Fruit fly (Drosophila melanogaster) whole organism, prepupa: ENCODE results near the gene Es2.

Source experiments
- Blimp-1 ChIP-seq: fragments of 200-800 bp; sonication (Bioruptor generic); optimal IDR thresholded peaks from 3 replicates; lab custom pipeline; 2017; ENCODE audit warnings: missing biosample characterization, missing genetic modification characterization, mild to moderate bottlenecking, moderate library complexity, missing genetic modification reagents
- CG10631 ChIP-seq: fragments of 200-800 bp; sonication (Bioruptor generic); optimal IDR thresholded peaks from 2 replicates; lab custom pipeline; 2016; ENCODE audit warnings: missing biosample characterization, missing genetic modification characterization
- CG10669 ChIP-seq: fragments of 200-800 bp; sonication (Bioruptor generic); optimal IDR thresholded peaks from 3 replicates; lab custom pipeline; 2018; ENCODE audit warnings: missing biosample characterization, mild to moderate bottlenecking, missing genetic modification characterization, moderate library complexity
- CG11294 ChIP-seq: fragments of 200-800 bp; sonication (Bioruptor generic); IDR thresholded peaks from 2 replicates; pipeline ENCODE4 v1.3.6; 2022; ENCODE audit warnings: missing biosample characterization, missing genetic modification characterization
- CG11762 ChIP-seq: fragments of 200-800 bp; sonication (Bioruptor generic); optimal IDR thresholded peaks from 3 replicates; lab custom pipeline; 2016; ENCODE audit warnings: missing biosample characterization, missing genetic modification characterization; ENCODE audit not compliant: insufficient read depth
- CG15336 ChIP-seq: fragments of 200-800 bp; sonication (Bioruptor generic); IDR thresholded peaks from 2 replicates; pipeline ENCODE4 v1.3.6; 2022; ENCODE audit warnings: missing biosample characterization, missing genetic modification characterization
- CG1621 ChIP-seq: fragments of 200-800 bp; sonication (Bioruptor generic); optimal IDR thresholded peaks from 3 replicates; lab custom pipeline; 2018; ENCODE audit warnings: missing biosample characterization, mild to moderate bottlenecking, missing genetic modification characterization
- CG16779 ChIP-seq: fragments of 200-800 bp; sonication (Bioruptor generic); optimal IDR thresholded peaks from 3 replicates; lab custom pipeline; 2017; ENCODE audit warnings: missing biosample characterization, mild to moderate bottlenecking, missing genetic modification characterization
- CG3032 ChIP-seq: fragments of 200-800 bp; optimal IDR thresholded peaks from 2 replicates; lab custom pipeline; 2019; ENCODE audit warnings: missing biosample characterization, mild to moderate bottlenecking, missing genetic modification characterization, moderate library complexity
- CG34406 ChIP-seq: fragments of 200-800 bp; sonication (Bioruptor generic); optimal IDR thresholded peaks from 3 replicates; lab custom pipeline; 2016; ENCODE audit warnings: missing biosample characterization, missing genetic modification characterization
- CG3919 ChIP-seq: fragments of 200-800 bp; sonication (Bioruptor generic); optimal IDR thresholded peaks from 3 replicates; lab custom pipeline; 2016; ENCODE audit warnings: missing biosample characterization, missing genetic modification characterization
- CG4318 ChIP-seq: fragments of 200-800 bp; sonication (Bioruptor generic); optimal IDR thresholded peaks from 3 replicates; lab custom pipeline; 2017; ENCODE audit warnings: missing biosample characterization, mild to moderate bottlenecking, missing genetic modification characterization
- CG6163 ChIP-seq: fragments of 200-800 bp; sonication (Bioruptor generic); IDR thresholded peaks from 3 replicates; pipeline ENCODE4 v1.3.6; 2022; ENCODE audit warnings: missing biosample characterization, missing genetic modification characterization
- CG6276 ChIP-seq: fragments of 200-800 bp; sonication (Bioruptor generic); optimal IDR thresholded peaks from 2 replicates; lab custom pipeline; 2017; ENCODE audit warnings: missing biosample characterization, mild to moderate bottlenecking, missing genetic modification characterization
- CG6792 ChIP-seq: fragments of 200-800 bp; sonication (Bioruptor generic); optimal IDR thresholded peaks from 3 replicates; lab custom pipeline; 2016; ENCODE audit warnings: missing biosample characterization, missing genetic modification characterization
- CG6808 ChIP-seq: fragments of 200-800 bp; sonication (Bioruptor generic); optimal IDR thresholded peaks from 3 replicates; lab custom pipeline; 2017; ENCODE audit warnings: missing biosample characterization, missing genetic modification characterization, mild to moderate bottlenecking, moderate library complexity, missing genetic modification reagents
- CG6854 ChIP-seq: fragments of 200-800 bp; sonication (Bioruptor generic); optimal IDR thresholded peaks from 2 replicates; lab custom pipeline; 2017; ENCODE audit warnings: missing biosample characterization, mild to moderate bottlenecking, missing genetic modification characterization
- CG7368 ChIP-seq: fragments of 200-800 bp; sonication (Bioruptor generic); optimal IDR thresholded peaks from 3 replicates; lab custom pipeline; 2016; ENCODE audit warnings: missing biosample characterization, missing genetic modification characterization
- CG8119 ChIP-seq: fragments of 200-800 bp; sonication (Bioruptor generic); IDR thresholded peaks from 3 replicates; pipeline ENCODE4 v1.3.6; 2022; ENCODE audit warnings: missing biosample characterization, missing genetic modification characterization
- CG8319 ChIP-seq: fragments of 200-800 bp; sonication (Bioruptor generic); optimal IDR thresholded peaks from 3 replicates; lab custom pipeline; 2016; ENCODE audit warnings: missing biosample characterization, missing genetic modification characterization
- CG9139 ChIP-seq: fragments of 200-800 bp; sonication (Bioruptor generic); optimal IDR thresholded peaks from 3 replicates; lab custom pipeline; 2017; ENCODE audit warnings: missing biosample characterization, mild to moderate bottlenecking, missing genetic modification characterization
- Eip75B ChIP-seq: fragments of 200-800 bp; sonication (Bioruptor generic); optimal IDR thresholded peaks from 3 replicates; lab custom pipeline; 2016; ENCODE audit warnings: missing biosample characterization, missing genetic modification characterization
- Eip78C ChIP-seq: fragments of 200-800 bp; sonication (Bioruptor generic); peaks from one replicate; lab custom pipeline; 2016; ENCODE audit warnings: missing biosample characterization, missing genetic modification characterization
- Eip93F ChIP-seq: fragments of 200-800 bp; sonication (Bioruptor generic); optimal IDR thresholded peaks from 2 replicates; lab custom pipeline; 2016; ENCODE audit warnings: missing biosample characterization, mild to moderate bottlenecking, missing genetic modification characterization
- Ets21C ChIP-seq: fragments of 200-800 bp; sonication (Bioruptor generic); optimal IDR thresholded peaks from 3 replicates; lab custom pipeline; 2016; ENCODE audit warnings: missing biosample characterization, missing genetic modification characterization
- Ets96B ChIP-seq: fragments of 200-800 bp; optimal IDR thresholded peaks from 2 replicates; lab custom pipeline; 2019; ENCODE audit warnings: missing biosample characterization, mild to moderate bottlenecking, missing genetic modification characterization, moderate library complexity
- Gug ChIP-seq: fragments of 200-800 bp; sonication (Bioruptor generic); IDR thresholded peaks from 2 replicates; pipeline ENCODE4 v1.3.6; 2022; ENCODE audit warnings: missing biosample characterization, missing genetic modification characterization
- Hr38 ChIP-seq: sonication (Bioruptor generic); optimal IDR thresholded peaks from 2 replicates; lab custom pipeline; 2016; ENCODE audit warnings: missing biosample characterization, missing genetic modification characterization
- Hr39 ChIP-seq: fragments of 200-800 bp; sonication (Bioruptor generic); optimal IDR thresholded peaks from 2 replicates; lab custom pipeline; 2016; ENCODE audit warnings: missing biosample characterization, missing genetic modification characterization
- Hr4 ChIP-seq: fragments of 200-800 bp; sonication (Bioruptor generic); optimal IDR thresholded peaks from 3 replicates; lab custom pipeline; 2016; ENCODE audit warnings: missing biosample characterization, missing genetic modification characterization
- Lpt ChIP-seq: fragments of 200-800 bp; sonication (Bioruptor generic); optimal IDR thresholded peaks from 3 replicates; lab custom pipeline; 2016; ENCODE audit warnings: missing biosample characterization, missing genetic modification characterization
- Met ChIP-seq: fragments of 200-800 bp; sonication (Bioruptor generic); optimal IDR thresholded peaks from 3 replicates; lab custom pipeline; 2016; ENCODE audit warnings: missing biosample characterization, missing genetic modification characterization
- OdsH ChIP-seq: fragments of 200-800 bp; sonication (Bioruptor generic); optimal IDR thresholded peaks from 3 replicates; lab custom pipeline; 2016; ENCODE audit warnings: missing biosample characterization, missing genetic modification characterization
- Sox102F ChIP-seq: fragments of 200-800 bp; sonication (Bioruptor generic); optimal IDR thresholded peaks from 2 replicates; lab custom pipeline; 2016; ENCODE audit warnings: missing biosample characterization, mild to moderate bottlenecking, missing genetic modification characterization
- Sox14 ChIP-seq: fragments of 200-800 bp; sonication (Bioruptor generic); optimal IDR thresholded peaks from 3 replicates; lab custom pipeline; 2016; ENCODE audit warnings: missing biosample characterization, missing genetic modification characterization
- Sox15 ChIP-seq: fragments of 200-800 bp; sonication (Bioruptor generic); optimal IDR thresholded peaks from 3 replicates; lab custom pipeline; 2016; ENCODE audit warnings: missing biosample characterization, missing genetic modification characterization
- achi ChIP-seq: fragments of 200-800 bp; sonication (Bioruptor generic); optimal IDR thresholded peaks from 3 replicates; lab custom pipeline; 2016; ENCODE audit warnings: missing biosample characterization, missing genetic modification characterization
- acj6 ChIP-seq: fragments of 200-800 bp; sonication (Bioruptor generic); optimal IDR thresholded peaks from 3 replicates; lab custom pipeline; 2016; ENCODE audit warnings: missing biosample characterization, missing genetic modification characterization
- cyc ChIP-seq: fragments of 200-800 bp; sonication (Bioruptor generic); optimal IDR thresholded peaks from 3 replicates; lab custom pipeline; 2016; ENCODE audit warnings: missing biosample characterization, missing genetic modification characterization
- dac ChIP-seq: fragments of 200-800 bp; sonication (Bioruptor generic); optimal IDR thresholded peaks from 2 replicates; lab custom pipeline; 2017; ENCODE audit warnings: missing biosample characterization, mild to moderate bottlenecking, missing genetic modification characterization
- dsx ChIP-seq: fragments of 200-800 bp; optimal IDR thresholded peaks from 3 replicates; lab custom pipeline; 2019; ENCODE audit warnings: missing biosample characterization, mild to moderate bottlenecking, missing genetic modification characterization, moderate library complexity; ENCODE audit not compliant: poor library complexity, severe bottlenecking
- eg ChIP-seq: fragments of 200-800 bp; sonication (Bioruptor generic); IDR thresholded peaks from 3 replicates; pipeline ENCODE4 v1.3.6; 2022; ENCODE audit warnings: missing biosample characterization, missing genetic modification characterization
- esn ChIP-seq: fragments of 200-800 bp; sonication (Bioruptor generic); optimal IDR thresholded peaks from 2 replicates; lab custom pipeline; 2016; ENCODE audit warnings: missing biosample characterization, mild to moderate bottlenecking, missing genetic modification characterization, moderate library complexity
- fd59A ChIP-seq: fragments of 200-800 bp; sonication (Bioruptor generic); optimal IDR thresholded peaks from 2 replicates; lab custom pipeline; 2017; ENCODE audit warnings: missing biosample characterization, mild to moderate bottlenecking, missing genetic modification characterization, missing genetic modification reagents
- fd85E ChIP-seq: fragments of 200-800 bp; sonication (Bioruptor generic); optimal IDR thresholded peaks from 3 replicates; lab custom pipeline; 2016; ENCODE audit warnings: missing biosample characterization, missing genetic modification characterization
- fkh ChIP-seq: fragments of 200-800 bp; sonication (Bioruptor generic); optimal IDR thresholded peaks from 3 replicates; lab custom pipeline; 2017; ENCODE audit warnings: missing biosample characterization, mild to moderate bottlenecking, missing genetic modification characterization, moderate library complexity
- lz ChIP-seq: fragments of 200-800 bp; sonication (Bioruptor generic); optimal IDR thresholded peaks from 3 replicates; lab custom pipeline; 2016; ENCODE audit warnings: missing biosample characterization, missing genetic modification characterization
- net ChIP-seq: fragments of 200-800 bp; sonication (Bioruptor generic); optimal IDR thresholded peaks from 3 replicates; lab custom pipeline; 2016; ENCODE audit warnings: missing biosample characterization, missing genetic modification characterization
- pdm3 ChIP-seq: fragments of 200-800 bp; sonication (Bioruptor generic); optimal IDR thresholded peaks from 3 replicates; lab custom pipeline; 2016; ENCODE audit warnings: missing biosample characterization, missing genetic modification characterization
- salr ChIP-seq, 2 experiments: fragments of 200-800 bp; sonication (Bioruptor generic); optimal IDR thresholded peaks; 3 replicates each; lab custom pipeline; 2016 to 2018; ENCODE audit warnings: missing biosample characterization in 2 of 2, missing genetic modification characterization in 2 of 2, mild to moderate bottlenecking in 1 of 2
- spab ChIP-seq: fragments of 200-800 bp; sonication (Bioruptor generic); optimal IDR thresholded peaks from 2 replicates; lab custom pipeline; 2017; ENCODE audit warnings: missing biosample characterization, mild to moderate bottlenecking, missing genetic modification characterization, missing genetic modification reagents
- ss ChIP-seq, 2 experiments: fragments of 200-800 bp; sonication (Bioruptor generic); optimal IDR thresholded peaks; 2 replicates in 1 of 2; 3 replicates in 1 of 2; lab custom pipeline; 2017 to 2018; ENCODE audit warnings: mild to moderate bottlenecking in 2 of 2, missing biosample characterization in 2 of 2, missing genetic modification characterization in 2 of 2, moderate library complexity in 1 of 2
- topi ChIP-seq: fragments of 200-800 bp; sonication (Bioruptor generic); optimal IDR thresholded peaks from 3 replicates; lab custom pipeline; 2016; ENCODE audit warnings: missing biosample characterization, missing genetic modification characterization

The Es2 gene

DNA sequence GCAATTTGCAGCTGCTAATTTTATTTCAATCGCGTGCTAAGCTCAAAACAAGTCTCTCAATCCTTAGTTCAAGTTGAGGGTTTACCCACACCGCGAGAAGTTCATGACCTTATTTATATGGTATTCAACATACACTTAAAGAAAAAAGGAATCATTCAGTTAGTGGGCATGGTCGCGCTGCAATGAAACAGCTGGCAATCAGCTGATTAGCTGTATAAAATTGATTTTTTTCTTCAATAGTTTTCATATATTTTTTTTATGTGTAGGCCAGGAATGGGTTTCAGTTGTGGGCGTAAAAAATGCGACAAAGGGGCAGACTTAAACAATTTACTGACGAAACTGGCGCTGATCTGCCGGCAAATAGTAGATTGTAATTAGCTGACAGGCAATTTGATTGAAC, 37.9 kb downstream of the Es2 start:
- TF ChIP-seq CG9139 (no peak), Hr4 (GFP tag; lab: Kevin White, UChicago) (peak; percentile 18), CG4318 (GFP tag; lab: Kevin White, UChicago) (no peak), topi (GFP tag; lab: Kevin White, UChicago) (no peak), achi (GFP tag; lab: Kevin White, UChicago) (peak; percentile 16), Eip78C (GFP tag; lab: Kevin White, UChicago) (peak; percentile 54), Blimp-1 (GFP tag; lab: Kevin White, UChicago) (no peak), CG1621 (tag; lab: Kevin White, UChicago) (no peak), CG10669 (peak; percentile 7), Sox14 (GFP tag; lab: Kevin White, UChicago) (peak; percentile 10), salr (GFP tag; optimal IDR thresholded peaks at IDR 0.05; lab: Kevin White, UChicago) (no peak), Ets96B (no peak), Eip75B (GFP tag; lab: Kevin White, UChicago) (no peak), dsx (GFP tag; lab: Kevin White, UChicago) (no peak), OdsH (peak; percentile 10), fd85E (GFP tag; lab: Kevin White, UChicago) (no peak), Sox15 (GFP tag; lab: Kevin White, UChicago) (peak; percentile 1), CG6276 (GFP tag; lab: Kevin White, UChicago) (no peak), eg (GFP tag; lab: Robert Waterston, UW) (0 out of 3 replicates have a peak, but pooled peaks have one; percentile 41), acj6 (GFP tag; lab: Kevin White, UChicago) (peak; percentile 40), CG11294 (0 out of 2 replicates have a peak, but pooled peaks have one; percentile 18), pdm3 (peak; percentile 15), fkh (GFP tag; lab: Kevin White, UChicago) (no peak), CG6854 (GFP tag; lab: Kevin White, UChicago) (no peak), Lpt (GFP tag; lab: Kevin White, UChicago) (no peak), ss (GFP tag; optimal IDR thresholded peaks at IDR 0.05; lab: Kevin White, UChicago) (no peak), CG8319 (GFP tag; lab: Kevin White, UChicago) (no peak), CG3032 (no peak), Ets21C (GFP tag; lab: Kevin White, UChicago) (no peak), cyc (GFP tag; lab: Kevin White, UChicago) (no peak), Hr39 (peak; percentile 16), Eip93F (no peak), CG8119 (no peak), CG6792 (peak; percentile 2), net (peak; percentile 14), Hr38 (no peak), CG3919 (GFP tag; lab: Kevin White, UChicago) (no peak), CG15336 (GFP tag; lab: Robert Waterston, UW) (no peak), Gug (GFP tag; lab: Robert Waterston, UW) (no peak), spab (GFP tag; lab: Kevin White, UChicago) (no peak), lz (GFP tag; lab: Kevin White, UChicago) (no peak), CG34406 (GFP tag; lab: Kevin White, UChicago) (no peak), CG7368 (GFP tag; lab: Kevin White, UChicago) (no peak), esn (GFP tag; lab: Kevin White, UChicago) (no peak), CG16779 (no peak), CG10631 (GFP tag; lab: Kevin White, UChicago) (no peak), CG6808 (GFP tag; lab: Kevin White, UChicago) (no peak), dac (GFP tag; lab: Kevin White, UChicago) (no peak), Sox102F (no peak), CG6163 (GFP tag; lab: Robert Waterston, UW) (peak; percentile 52; the same call in 2 of the 3 replicates), CG11762 (GFP tag; lab: Kevin White, UChicago) (no peak), Met (GFP tag; lab: Kevin White, UChicago) (no peak), fd59A (GFP tag; lab: Kevin White, UChicago) (no peak)
